Worm (Caenorhabditis elegans) whole organism, L1 larva: ENCODE measurements around the gene Y71H2AM.1.

Experiments used
- C16A3.4 ChIP-seq: fragments of 150-350 bp; optimal IDR thresholded peaks from 2 replicates; lab custom pipeline; 2014; ENCODE audit warnings: missing biosample characterization, missing genetic modification characterization
- C34B4.2 ChIP-seq: sonication (generic microtip); optimal IDR thresholded peaks from 2 replicates; lab custom pipeline; 2017; ENCODE audit warnings: mild to moderate bottlenecking, missing genetic modification characterization, missing compliant biosample characterization
- F16B12.6 ChIP-seq: fragments of 150-350 bp; optimal IDR thresholded peaks from 2 replicates; lab custom pipeline; 2014; ENCODE audit warnings: missing biosample characterization, missing genetic modification characterization
- Y116A8C.19 ChIP-seq: sonication (generic microtip); optimal IDR thresholded peaks from 2 replicates; lab custom pipeline; 2016; ENCODE audit warnings: missing compliant biosample characterization, missing genetic modification characterization, borderline replicate concordance
- aha-1 ChIP-seq: fragments of 150-350 bp; optimal IDR thresholded peaks from 2 replicates; lab custom pipeline; 2014; ENCODE audit warnings: missing biosample characterization, missing genetic modification characterization
- alr-1 ChIP-seq: fragments of 200-800 bp; sonication (Bioruptor generic); optimal IDR thresholded peaks from 2 replicates; lab custom pipeline; 2018; ENCODE audit warnings: borderline replicate concordance, mild to moderate bottlenecking, missing genetic modification characterization, missing compliant biosample characterization
- ceh-63 ChIP-seq: fragments of 200-800 bp; sonication (Bioruptor generic); optimal IDR thresholded peaks from 2 replicates; lab custom pipeline; 2018; ENCODE audit warnings: mild to moderate bottlenecking, missing genetic modification characterization, missing compliant biosample characterization
- ceh-8 ChIP-seq: fragments of 200-800 bp; sonication (Bioruptor generic); optimal IDR thresholded peaks from 2 replicates; lab custom pipeline; 2018; ENCODE audit warnings: mild to moderate bottlenecking, missing genetic modification characterization, moderate library complexity, missing compliant biosample characterization
- ceh-82 ChIP-seq, 3 experiments: fragments of 150-350 bp in 1 of 3; sonication (generic microtip) in 2 of 3; optimal IDR thresholded peaks; 2 replicates each; lab custom pipeline; 2014 to 2017; ENCODE audit warnings: missing biosample characterization in 3 of 3, missing genetic modification characterization in 3 of 3
- ceh-88 ChIP-seq: fragments of 200-800 bp; sonication (Bioruptor generic); IDR thresholded peaks from 2 replicates; pipeline ENCODE4 v1.3.6; 2022; ENCODE audit warnings: missing genetic modification characterization, missing compliant biosample characterization
- dpl-1 ChIP-seq, 3 experiments: fragments of 150-350 bp in 2 of 3; sonication (generic microtip) in 1 of 3; optimal IDR thresholded peaks; 2 replicates each; lab custom pipeline; 2014 to 2017; ENCODE audit warnings: missing biosample characterization in 3 of 3, missing genetic modification characterization in 3 of 3, missing genetic modification reagents in 3 of 3
- dsc-1 ChIP-seq: sonication (generic microtip); optimal IDR thresholded peaks from 2 replicates; lab custom pipeline; 2016; ENCODE audit warnings: mild to moderate bottlenecking, missing genetic modification characterization, missing compliant biosample characterization
- efl-3 ChIP-seq: fragments of 200-800 bp; sonication (Bioruptor generic); optimal IDR thresholded peaks from 2 replicates; lab custom pipeline; 2018; ENCODE audit warnings: mild to moderate bottlenecking, missing genetic modification characterization, missing compliant biosample characterization
- egl-27 ChIP-seq, 2 experiments: fragments of 150-350 bp in 1 of 2; sonication (generic microtip); optimal IDR thresholded peaks; 3 replicates each; lab custom pipeline; 2017 to 2018; ENCODE audit warnings: missing biosample characterization in 2 of 2, missing genetic modification characterization in 2 of 2, missing genetic modification reagents in 2 of 2
- elt-3 ChIP-seq, 6 experiments: fragments of 150-350 bp in 1 of 6; sonication (generic microtip); optimal IDR thresholded peaks; 2 replicates each; lab custom pipeline; 2017 to 2018; ENCODE audit warnings: missing biosample characterization in 6 of 6, missing genetic modification characterization in 6 of 6, inconsistent platforms in 1 of 6
- ets-5 ChIP-seq: fragments of 200-800 bp; sonication (Bioruptor generic); IDR thresholded peaks from 2 replicates; pipeline ENCODE4 v1.3.6; 2022; ENCODE audit warnings: missing genetic modification characterization, missing compliant biosample characterization
- fkh-4 ChIP-seq: sonication (generic microtip); optimal IDR thresholded peaks from 2 replicates; lab custom pipeline; 2016; ENCODE audit warnings: missing compliant biosample characterization, missing genetic modification characterization, borderline replicate concordance
- fos-1 ChIP-seq: fragments of 150-350 bp; optimal IDR thresholded peaks from 2 replicates; lab custom pipeline; 2014; ENCODE audit warnings: missing biosample characterization, missing genetic modification characterization
- hlh-17 ChIP-seq: fragments of 200-800 bp; sonication (Bioruptor generic); optimal IDR thresholded peaks from 2 replicates; lab custom pipeline; 2018; ENCODE audit warnings: missing genetic modification characterization, mild to moderate bottlenecking, missing compliant biosample characterization, moderate library complexity, borderline replicate concordance
- hpl-2 ChIP-seq: fragments of 150-350 bp; optimal IDR thresholded peaks from 2 replicates; lab custom pipeline; 2014; ENCODE audit warnings: missing biosample characterization, missing genetic modification reagents, missing genetic modification characterization
- irx-1 ChIP-seq: sonication (generic microtip); optimal IDR thresholded peaks from 2 replicates; lab custom pipeline; 2016; ENCODE audit warnings: missing genetic modification characterization, missing compliant biosample characterization
- jun-1 ChIP-seq: fragments of 150-350 bp; optimal IDR thresholded peaks from 2 replicates; lab custom pipeline; 2014; ENCODE audit warnings: missing biosample characterization, missing genetic modification reagents, missing genetic modification characterization
- lin-13 ChIP-seq: fragments of 150-350 bp; optimal IDR thresholded peaks from 2 replicates; lab custom pipeline; 2014; ENCODE audit warnings: missing biosample characterization, missing genetic modification reagents, missing genetic modification characterization
- lin-14 ChIP-seq: fragments of 200-800 bp; sonication (Bioruptor generic); optimal IDR thresholded peaks from 2 replicates; lab custom pipeline; 2018; ENCODE audit warnings: mild to moderate bottlenecking, missing genetic modification characterization, moderate library complexity, missing compliant biosample characterization
- lin-15B ChIP-seq: fragments of 150-350 bp; sonication (generic microtip); optimal IDR thresholded peaks from 3 replicates; lab custom pipeline; 2014; ENCODE audit warnings: missing biosample characterization, missing genetic modification characterization
- lin-39 ChIP-seq: fragments of 150-350 bp; optimal IDR thresholded peaks from 2 replicates; lab custom pipeline; 2014; ENCODE audit warnings: missing biosample characterization, missing genetic modification reagents, missing genetic modification characterization
- mdl-1 ChIP-seq, 2 experiments: fragments of 150-350 bp; optimal IDR thresholded peaks; 2 replicates each; lab custom pipeline; 2014 to 2017; ENCODE audit warnings: missing biosample characterization in 2 of 2, missing genetic modification characterization in 2 of 2, inconsistent platforms in 1 of 2
- mef-2 ChIP-seq: fragments of 150-350 bp; optimal IDR thresholded peaks from 2 replicates; lab custom pipeline; 2014; ENCODE audit warnings: missing biosample characterization, missing genetic modification characterization
- mep-1 ChIP-seq: fragments of 150-350 bp; optimal IDR thresholded peaks from 2 replicates; lab custom pipeline; 2014; ENCODE audit warnings: missing biosample characterization, missing genetic modification characterization
- nhr-11 ChIP-seq: fragments of 150-350 bp; optimal IDR thresholded peaks from 2 replicates; lab custom pipeline; 2014; ENCODE audit warnings: missing biosample characterization, missing genetic modification characterization
- nhr-19 ChIP-seq: fragments of 200-800 bp; sonication (Bioruptor generic); conservative IDR thresholded peaks from 2 replicates; pipeline ENCODE4 v1.3.6; 2022; ENCODE audit warnings: missing genetic modification characterization, missing compliant biosample characterization
- nhr-47 ChIP-seq: sonication (generic microtip); optimal IDR thresholded peaks from 2 replicates; lab custom pipeline; 2016; ENCODE audit warnings: mild to moderate bottlenecking, missing genetic modification characterization, moderate library complexity, missing compliant biosample characterization
- nhr-71 ChIP-seq: sonication (generic microtip); optimal IDR thresholded peaks from 2 replicates; lab custom pipeline; 2016; ENCODE audit warnings: mild to moderate bottlenecking, missing genetic modification characterization, moderate library complexity, missing compliant biosample characterization
- nhr-76 ChIP-seq: sonication (generic microtip); optimal IDR thresholded peaks from 2 replicates; lab custom pipeline; 2017; ENCODE audit warnings: missing biosample characterization, missing genetic modification characterization
- nhr-77 ChIP-seq: fragments of 150-350 bp; optimal IDR thresholded peaks from 2 replicates; lab custom pipeline; 2014; ENCODE audit warnings: missing biosample characterization, missing genetic modification characterization
- nhr-85 ChIP-seq: sonication (generic microtip); peaks from one replicate; lab custom pipeline; 2016; ENCODE audit warnings: missing genetic modification characterization, inconsistent platforms, missing compliant biosample characterization
- nhr-90 ChIP-seq: sonication (generic microtip); optimal IDR thresholded peaks from 2 replicates; lab custom pipeline; 2016; ENCODE audit warnings: mild to moderate bottlenecking, missing genetic modification characterization, missing compliant biosample characterization; ENCODE audit not compliant: poor library complexity
- pag-3 ChIP-seq: sonication (generic microtip); optimal IDR thresholded peaks from 2 replicates; lab custom pipeline; 2017; ENCODE audit warnings: missing genetic modification characterization, mild to moderate bottlenecking, missing compliant biosample characterization, antibody characterized with exemption, borderline replicate concordance; ENCODE audit not compliant: insufficient read depth
- snu-23 ChIP-seq: sonication (generic microtip); optimal IDR thresholded peaks from 2 replicates; lab custom pipeline; 2016; ENCODE audit warnings: missing genetic modification characterization, missing compliant biosample characterization
- sox-4 ChIP-seq: sonication (generic microtip); optimal IDR thresholded peaks from 2 replicates; lab custom pipeline; 2016; ENCODE audit warnings: missing genetic modification characterization, missing compliant biosample characterization
- sptf-1 ChIP-seq: fragments of 150-350 bp; optimal IDR thresholded peaks from 2 replicates; lab custom pipeline; 2014; ENCODE audit warnings: missing biosample characterization, missing genetic modification characterization
- swsn-7 ChIP-seq: sonication (generic microtip); optimal IDR thresholded peaks from 2 replicates; lab custom pipeline; 2016; ENCODE audit warnings: missing genetic modification characterization, missing compliant biosample characterization
- tbx-2 ChIP-seq: sonication (generic microtip); optimal IDR thresholded peaks from 2 replicates; lab custom pipeline; 2016; ENCODE audit warnings: missing genetic modification characterization, missing compliant biosample characterization
- unc-30 ChIP-seq: sonication (generic microtip); optimal IDR thresholded peaks from 2 replicates; lab custom pipeline; 2017; ENCODE audit warnings: missing biosample characterization, missing genetic modification characterization
- unc-86 ChIP-seq: sonication (generic microtip); optimal IDR thresholded peaks from 2 replicates; lab custom pipeline; 2016; ENCODE audit warnings: missing genetic modification characterization, missing compliant biosample characterization
- unc-98 ChIP-seq: fragments of 200-800 bp; sonication (Bioruptor generic); IDR thresholded peaks from 2 replicates; pipeline ENCODE4 v1.3.6; 2022; ENCODE audit warnings: missing genetic modification characterization, missing compliant biosample characterization
- xbp-1 ChIP-seq: sonication (generic microtip); optimal IDR thresholded peaks from 2 replicates; lab custom pipeline; 2016; ENCODE audit warnings: missing genetic modification characterization, missing compliant biosample characterization
- zag-1 ChIP-seq: fragments of 150-350 bp; optimal IDR thresholded peaks from 2 replicates; lab custom pipeline; 2014; ENCODE audit warnings: missing biosample characterization, missing genetic modification characterization
- zip-4 ChIP-seq: fragments of 200-800 bp; sonication (Bioruptor generic); optimal IDR thresholded peaks from 2 replicates; lab custom pipeline; 2018; ENCODE audit warnings: mild to moderate bottlenecking, missing genetic modification characterization, moderate library complexity, missing compliant biosample characterization
- ztf-4 ChIP-seq: fragments of 150-350 bp; optimal IDR thresholded peaks from 2 replicates; lab custom pipeline; 2014; ENCODE audit warnings: missing biosample characterization, missing genetic modification characterization

The Y71H2AM.1 gene

DNA sequence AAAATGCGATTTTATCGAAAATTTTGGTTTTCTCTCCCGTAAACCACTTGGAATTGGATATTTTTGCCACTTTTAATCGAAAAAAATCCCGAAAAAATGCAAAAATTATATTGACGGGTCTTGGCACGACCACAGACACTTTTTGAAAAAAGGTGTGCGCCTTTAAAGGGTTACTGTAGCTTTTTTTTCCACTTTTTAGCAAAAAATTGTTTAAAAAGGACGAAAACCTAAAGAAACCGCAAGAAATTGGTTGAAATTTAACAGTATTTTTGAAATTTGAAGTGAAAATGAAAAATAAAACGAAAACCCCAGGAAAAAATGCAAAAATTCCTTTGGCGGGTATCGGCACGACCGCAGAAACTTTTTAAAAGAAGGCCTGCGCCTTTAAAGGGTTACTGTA is 45.0 kb upstream of the Y71H2AM.1 start:
- TF ChIP-seq nhr-77 (tag; lab: Kevin White, UChicago) (no peak), ceh-82 (tag; optimal IDR thresholded peaks at IDR 0.05; lab: Kevin White, UChicago) (no peak), elt-3 (tag; optimal IDR thresholded peaks at IDR 0.05; lab: Kevin White, UChicago) (no peak), ztf-4 (tag; lab: Kevin White, UChicago) (no peak), mep-1 (tag; lab: Kevin White, UChicago) (no peak), lin-13 (GFP tag; lab: Kevin White, UChicago) (no peak), zip-4 (GFP tag; lab: Kevin White, UChicago) (no peak), nhr-85 (tag; lab: Kevin White, UChicago) (no peak), unc-30 (tag; lab: Kevin White, UChicago) (no peak)

DNA sequence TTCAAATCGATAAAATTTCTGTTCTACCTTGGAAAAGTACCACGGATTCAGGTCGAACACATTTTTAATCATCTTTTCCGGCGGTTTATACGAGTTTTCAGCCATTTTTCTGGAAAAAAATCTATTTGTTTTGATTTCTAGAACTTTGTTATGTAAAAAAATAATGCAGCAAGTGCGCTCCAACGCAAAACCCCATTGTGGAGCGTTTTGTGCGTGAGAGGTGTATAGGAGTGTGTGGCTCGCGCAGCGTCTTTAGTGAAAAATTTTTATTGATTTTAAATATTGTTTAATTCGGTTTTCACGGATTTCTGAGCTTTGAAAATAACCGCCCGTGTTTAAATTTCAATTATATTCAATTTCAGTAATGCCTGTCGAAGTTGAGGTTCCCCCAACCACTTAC is 41.0 kb upstream of the Y71H2AM.1 start, which contains the start of gene Y71H2AM.20:
Y71H2AM.20 (minus strand) TSS at position 109 of the 400 bp plus-strand sequence.
- TF ChIP-seq tbx-2 (tag; lab: Kevin White, UChicago) (peak; percentile 92), unc-86 (tag; lab: Kevin White, UChicago) (peak; percentile 92), lin-39 (tag; lab: Kevin White, UChicago) (peak; percentile 61), hpl-2 (GFP tag; lab: Kevin White, UChicago) (peak; percentile 81), nhr-71 (peak; percentile 98), nhr-11 (tag; lab: Kevin White, UChicago) (peak; percentile 29), C16A3.4 (tag; lab: Kevin White, UChicago) (peak; percentile 99), Y116A8C.19 (tag; lab: Kevin White, UChicago) (no peak), fkh-4 (tag; lab: Kevin White, UChicago) (no peak), efl-3 (GFP tag; lab: Kevin White, UChicago) (no peak), nhr-19 (peak; percentile 93), unc-30 (tag; lab: Kevin White, UChicago) (no peak), dsc-1 (tag; lab: Kevin White, UChicago) (peak; percentile 89), nhr-90 (tag; lab: Kevin White, UChicago) (peak; percentile 90), lin-13 (GFP tag; lab: Kevin White, UChicago) (peak; percentile 97), C34B4.2 (tag; lab: Kevin White, UChicago) (no peak), lin-15B (tag; lab: Kevin White, UChicago) (peak; percentile 99), ceh-88 (GFP tag; lab: Robert Waterston, UW) (peak; percentile 88), zag-1 (tag; lab: Kevin White, UChicago) (peak; percentile 85), swsn-7 (tag; lab: Kevin White, UChicago) (peak; percentile 96), ets-5 (GFP tag; lab: Robert Waterston, UW) (no peak), fos-1 (tag; lab: Kevin White, UChicago) (peak; percentile 94), ceh-8 (GFP tag; lab: Kevin White, UChicago) (peak; percentile 86), unc-98 (peak; percentile 35; the same call in 1 of the 2 replicates), dpl-1 (GFP tag; optimal IDR thresholded peaks at IDR 0.05; lab: Kevin White, UChicago) (peak; percentile 89 to 92 (median 90)), nhr-47 (tag; lab: Kevin White, UChicago) (peak; percentile 95), lin-14 (GFP tag; lab: Kevin White, UChicago) (peak; percentile 97), ceh-82 (tag; optimal IDR thresholded peaks at IDR 0.05; lab: Kevin White, UChicago) (peak; percentile 96 to 99 (median 99)), mef-2 (tag; lab: Kevin White, UChicago) (peak; percentile 79), pag-3 (peak; percentile 56), hlh-17 (GFP tag; lab: Kevin White, UChicago) (no peak), xbp-1 (peak; percentile 95), egl-27 (tag; optimal IDR thresholded peaks at IDR 0.05; lab: Kevin White, UChicago) (peak in 1 of 2 experiments; percentile 74), irx-1 (peak; percentile 84), sptf-1 (tag; lab: Kevin White, UChicago) (no peak), mdl-1 (tag; optimal IDR thresholded peaks at IDR 0.05; lab: Kevin White, UChicago) (peak in 1 of 2 experiments; percentile 93), snu-23 (peak; percentile 99), jun-1 (tag; lab: Kevin White, UChicago) (peak; percentile 88), sox-4 (peak; percentile 65), nhr-85 (tag; lab: Kevin White, UChicago) (peak; percentile 93), nhr-76 (tag; lab: Kevin White, UChicago) (no peak), aha-1 (tag; lab: Kevin White, UChicago) (peak; percentile 51), F16B12.6 (tag; lab: Kevin White, UChicago) (peak; percentile 80), ceh-63 (GFP tag; lab: Kevin White, UChicago) (no peak), alr-1 (tag; lab: Kevin White, UChicago) (no peak)
